1 worm cellular context compared by ENCODE assay signal in genomic region chrX:11821159-11821720, ce11.
TF ChIP-seq lines count a peak whose summit lies in the region.

No protein-coding gene starts in this region.

TF ChIP-seq in whole organism, L1 larva, 84 proteins besides CTCF, POLR2A, EP300 and RAD21 (continued from another document):
- TF ChIP-seq mep-1 (tag; optimal IDR thresholded peaks at IDR 0.05; lab: Kevin White, UChicago): no peak
- TF ChIP-seq C34B4.2 (tag; optimal IDR thresholded peaks at IDR 0.05; lab: Kevin White, UChicago): no peak
- TF ChIP-seq nhr-77 (tag; optimal IDR thresholded peaks at IDR 0.05; lab: Kevin White, UChicago): no peak
- no peak for TF ChIP-seq nhr-47 (tag; optimal IDR thresholded peaks at IDR 0.05; lab: Kevin White, UChicago)
- no peak for TF ChIP-seq nhr-20 (tag; optimal IDR thresholded peaks at IDR 0.05; lab: Kevin White, UChicago)
- TF ChIP-seq nhr-28 (tag; optimal IDR thresholded peaks at IDR 0.05; lab: Kevin White, UChicago): no peak
- TF ChIP-seq hpl-2 (GFP tag; optimal IDR thresholded peaks at IDR 0.05; lab: Kevin White, UChicago): no peak
- no peak for TF ChIP-seq fos-1 (tag; optimal IDR thresholded peaks at IDR 0.05; lab: Kevin White, UChicago)
